Worm (Caenorhabditis elegans): ENCODE data around the gene D2023.4.
A peak's percentile ranks its signal among the peaks of the same experiment; 100 is the strongest.
"Not testable (repeated sequence)": the region's sequence is repeated elsewhere in the genome, so short reads cannot be mapped to it uniquely, and the experiment has no call there.

ce11 chrV:11823125-11823833 is 2.3 kb downstream of the D2023.4 start:
- not testable (repeated sequence) for TF ChIP-seq pha-4 (tag; optimal IDR thresholded peaks at IDR 0.05); ama-1 (GFP tag; optimal IDR thresholded peaks at IDR 0.05); bed-2 (GFP tag; IDR thresholded peaks at IDR 0.05); nhr-179 (tag; optimal IDR thresholded peaks at IDR 0.05); F23B12.7 (tag; optimal IDR thresholded peaks at IDR 0.05; ENCODE audit: insufficient read depth); tbx-9 (tag; optimal IDR thresholded peaks at IDR 0.05; ENCODE audit: borderline replicate concordance); lin-26 (GFP tag; IDR thresholded peaks at IDR 0.05); let-607 (tag; optimal IDR thresholded peaks at IDR 0.05); B0035.1 (tag; optimal IDR thresholded peaks at IDR 0.05)
- TF ChIP-seq ama-1 (optimal IDR thresholded peaks at IDR 0.05) = peak; percentile 45

All from whole organism, young adult.